Worm (Caenorhabditis elegans): ENCODE results near the gene ints-2.

DNA sequence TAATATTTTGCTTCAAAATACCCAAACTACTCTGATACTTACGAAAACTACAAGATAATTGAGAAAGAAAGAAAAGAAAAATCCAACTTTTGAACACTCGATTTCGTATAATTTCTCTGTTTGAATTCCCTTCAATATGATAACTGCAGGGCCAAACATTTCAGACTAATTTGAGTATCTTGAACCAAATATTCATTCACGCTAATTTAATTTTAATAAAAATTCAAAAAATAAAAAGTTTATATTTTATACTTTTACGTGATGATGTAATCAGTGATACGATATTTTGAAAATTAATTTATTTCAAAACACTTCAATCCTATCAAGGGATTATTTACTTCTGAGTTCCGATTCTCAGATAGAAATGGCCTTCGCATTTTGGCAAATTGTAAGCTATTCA lies 5.5 kb upstream of the ints-2 start, which contains the start of gene ZC376.8:
- TF ChIP-seq tbx-11 (GFP tag; IDR thresholded peaks at IDR 0.05) (no peak), ama-1 (optimal IDR thresholded peaks at IDR 0.05) (no peak), sea-1 (GFP tag; conservative IDR thresholded peaks at IDR 0.05) (no peak), aly-1 (tag; optimal IDR thresholded peaks at IDR 0.05) (no peak), ceh-13 (GFP tag; optimal IDR thresholded peaks at IDR 0.05) (no peak), hmbx-1 (tag; optimal IDR thresholded peaks at IDR 0.05) (no peak), hnd-1 (tag; optimal IDR thresholded peaks at IDR 0.05) (no peak), ets-7 (tag; optimal IDR thresholded peaks at IDR 0.05) (no peak), tra-4 (tag; optimal IDR thresholded peaks at IDR 0.05) (no peak), scrt-1 (GFP tag; IDR thresholded peaks at IDR 0.05) (no peak), flt-1 (GFP tag; IDR thresholded peaks at IDR 0.05) (no peak), tbx-37 (GFP tag; conservative IDR thresholded peaks at IDR 0.05) (no peak), hmg-4 (GFP tag; optimal IDR thresholded peaks at IDR 0.05) (no peak)

All from whole organism, early embryonic.